Worm (Caenorhabditis elegans): ENCODE measurements around the gene fbxb-61.

The fbxb-61 gene

ce11 chrV:19297510-19297909 lies 6.4 kb upstream of the fbxb-61 start, which contains the start of gene fbxb-60:
fbxb-60 (plus strand) TSS chrV:19297810.
- TF ChIP-seq nhr-237 (tag; optimal IDR thresholded peaks at IDR 0.05) (no peak), fos-1 (tag; optimal IDR thresholded peaks at IDR 0.05) (no peak), ceh-82 (tag; optimal IDR thresholded peaks at IDR 0.05) (no peak), nhr-43 (tag; optimal IDR thresholded peaks at IDR 0.05; ENCODE audit: poor library complexity, severe bottlenecking) (no peak), lsy-12 (tag; optimal IDR thresholded peaks at IDR 0.05) (no peak), ceh-16 (tag; optimal IDR thresholded peaks at IDR 0.05) (no peak), elt-2 (tag; optimal IDR thresholded peaks at IDR 0.05) (no peak), tbx-2 (tag; optimal IDR thresholded peaks at IDR 0.05) (no peak), skn-1 (tag; optimal IDR thresholded peaks at IDR 0.05) (no peak), egl-27 (tag; optimal IDR thresholded peaks at IDR 0.05) (no peak), sea-2 (GFP tag; optimal IDR thresholded peaks at IDR 0.05) (no peak), fkh-10 (GFP tag; optimal IDR thresholded peaks at IDR 0.05) (no peak)

ce11 chrV:19299262-19299661 lies 4.7 kb upstream of the fbxb-61 start, which contains the start of gene F55C9.14:
F55C9.14 (plus strand) TSS chrV:19299562.
- TF ChIP-seq lsy-12 (tag; optimal IDR thresholded peaks at IDR 0.05) (no peak), fkh-2 (tag; optimal IDR thresholded peaks at IDR 0.05) (no peak), unc-62 (GFP tag; optimal IDR thresholded peaks at IDR 0.05) (no peak), ZK546.5 (tag; optimal IDR thresholded peaks at IDR 0.05) (no peak), fos-1 (tag; optimal IDR thresholded peaks at IDR 0.05) (no peak), pqm-1 (tag; optimal IDR thresholded peaks at IDR 0.05) (no peak)

ce11 chrV:19301934-19302333 lies 2.0 kb upstream of the fbxb-61 start, which contains the start of gene fbxb-62:
fbxb-62 (minus strand) TSS chrV:19302034.
- TF ChIP-seq sea-2 (GFP tag; optimal IDR thresholded peaks at IDR 0.05) = no peak
- TF ChIP-seq unc-62 (GFP tag; optimal IDR thresholded peaks at IDR 0.05) = no peak
- TF ChIP-seq tbx-2 (tag; optimal IDR thresholded peaks at IDR 0.05) = no peak
- no peak for TF ChIP-seq nhr-43 (tag; optimal IDR thresholded peaks at IDR 0.05; ENCODE audit: poor library complexity, severe bottlenecking)
- TF ChIP-seq ceh-82 (tag; optimal IDR thresholded peaks at IDR 0.05) = no peak

ce11 chrV:19306906-19307305 lies 3.0 kb downstream of the fbxb-61 start, which contains the start of gene F55C9.15:
F55C9.15 (minus strand) TSS chrV:19307006.
- TF ChIP-seq tbx-2 (tag; optimal IDR thresholded peaks at IDR 0.05) = no peak
- no peak for TF ChIP-seq fkh-2 (tag; optimal IDR thresholded peaks at IDR 0.05)
- no peak for TF ChIP-seq unc-39 (tag; optimal IDR thresholded peaks at IDR 0.05)
- no peak for TF ChIP-seq snpc-4 (tag; optimal IDR thresholded peaks at IDR 0.05)
- no peak for TF ChIP-seq nhr-23 (tag; optimal IDR thresholded peaks at IDR 0.05)
- TF ChIP-seq egl-5 (tag; optimal IDR thresholded peaks at IDR 0.05) = no peak
- no peak for TF ChIP-seq mdl-1 (tag; optimal IDR thresholded peaks at IDR 0.05)
- TF ChIP-seq nhr-43 (tag; optimal IDR thresholded peaks at IDR 0.05; ENCODE audit: poor library complexity, severe bottlenecking) = no peak
- no peak for TF ChIP-seq lsy-12 (tag; optimal IDR thresholded peaks at IDR 0.05)
- no peak for TF ChIP-seq ztf-11 (tag; optimal IDR thresholded peaks at IDR 0.05)
- no peak for TF ChIP-seq nhr-12 (tag; optimal IDR thresholded peaks at IDR 0.05)
- no peak for TF ChIP-seq egl-27 (tag; optimal IDR thresholded peaks at IDR 0.05)
- no peak for TF ChIP-seq ama-1 (optimal IDR thresholded peaks at IDR 0.05)
- no peak for TF ChIP-seq jun-1 (tag; optimal IDR thresholded peaks at IDR 0.05)
- no peak for TF ChIP-seq mml-1 (tag; optimal IDR thresholded peaks at IDR 0.05)
- no peak for TF ChIP-seq unc-62 (GFP tag; optimal IDR thresholded peaks at IDR 0.05)
- TF ChIP-seq lin-15B (tag; optimal IDR thresholded peaks at IDR 0.05) = no peak
- no peak for TF ChIP-seq nhr-11 (tag; optimal IDR thresholded peaks at IDR 0.05)
- TF ChIP-seq daf-12 (tag; optimal IDR thresholded peaks at IDR 0.05) = no peak
- no peak for TF ChIP-seq nhr-25 (tag; optimal IDR thresholded peaks at IDR 0.05)

DNA sequence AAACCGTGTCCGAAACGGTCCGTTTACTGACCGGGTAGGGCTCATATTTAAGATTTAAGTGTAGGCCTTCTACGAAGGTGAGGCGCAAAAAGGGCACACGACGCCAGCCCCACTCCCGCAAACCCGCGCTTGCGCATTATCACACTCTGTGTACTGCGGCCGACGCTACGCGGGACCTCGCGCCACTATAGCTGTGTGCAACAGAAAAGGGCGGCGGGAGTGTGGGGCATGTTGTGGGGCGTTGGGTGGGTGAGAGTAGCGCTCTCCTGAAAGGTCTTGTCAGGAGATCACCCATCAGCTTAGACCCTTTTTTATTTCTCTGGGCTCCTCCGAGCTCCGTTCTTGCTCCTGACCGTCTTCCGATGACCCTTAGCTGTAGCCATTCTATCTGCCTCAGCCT lies 4.2 kb downstream of the fbxb-61 start:
- TF ChIP-seq hmg-11 (tag; optimal IDR thresholded peaks at IDR 0.05) (no peak), unc-39 (tag; optimal IDR thresholded peaks at IDR 0.05) (no peak), pqm-1 (tag; optimal IDR thresholded peaks at IDR 0.05) (no peak), nhr-12 (tag; optimal IDR thresholded peaks at IDR 0.05) (no peak)

ce11 chrV:19309591-19309990 lies 5.7 kb downstream of the fbxb-61 start, which contains the start of gene F55C9.11:
F55C9.11 (minus strand) TSS chrV:19309691.
- no peak for TF ChIP-seq unc-39 (tag; optimal IDR thresholded peaks at IDR 0.05)
- no peak for TF ChIP-seq fos-1 (tag; optimal IDR thresholded peaks at IDR 0.05)
- TF ChIP-seq fkh-10 (GFP tag; optimal IDR thresholded peaks at IDR 0.05) = no peak
- TF ChIP-seq egl-27 (tag; optimal IDR thresholded peaks at IDR 0.05) = no peak
- TF ChIP-seq ceh-16 (tag; optimal IDR thresholded peaks at IDR 0.05) = no peak

Data from whole organism, L3 larva.